Worm (Caenorhabditis elegans) whole organism, young adult: ENCODE data around the gene swp-1.
A peak's percentile ranks its signal among the peaks of the same experiment; 100 is the strongest.

Experiments
- B0019.2 ChIP-seq: fragments of 200-800 bp; sonication (Bioruptor generic); conservative IDR thresholded peaks from 2 replicates; pipeline ENCODE4 v1.3.6; 2022; ENCODE audit warnings: missing genetic modification reagents, missing genetic modification characterization, missing compliant biosample characterization
- B0035.1 ChIP-seq: sonication (generic microtip); optimal IDR thresholded peaks from 2 replicates; lab custom pipeline; 2016; ENCODE audit warnings: missing genetic modification characterization, mild to moderate bottlenecking, missing compliant biosample characterization, missing genotype, missing genetic modification reagents
- B0336.3 ChIP-seq: fragments of 200-800 bp; sonication (Bioruptor generic); IDR thresholded peaks from 2 replicates; pipeline ENCODE4 v1.3.6; 2022; ENCODE audit warnings: missing genetic modification characterization, missing compliant biosample characterization
- C06A6.2 ChIP-seq: fragments of 200-800 bp; sonication (Bioruptor generic); conservative IDR thresholded peaks from 2 replicates; pipeline ENCODE4 v1.3.6; 2022; ENCODE audit warnings: missing genetic modification characterization, missing compliant biosample characterization
- D2030.7 ChIP-seq: fragments of 200-800 bp; sonication (Bioruptor generic); IDR thresholded peaks from 2 replicates; pipeline ENCODE4 v1.3.6; 2022; ENCODE audit warnings: missing genetic modification reagents, missing genetic modification characterization, missing compliant biosample characterization
- F23B12.7 ChIP-seq: sonication (generic microtip); optimal IDR thresholded peaks from 2 replicates; lab custom pipeline; 2017; ENCODE audit warnings: missing genetic modification characterization, mild to moderate bottlenecking, missing compliant biosample characterization, antibody characterized with exemption, moderate library complexity; ENCODE audit not compliant: insufficient read depth
- F33H1.4 ChIP-seq: fragments of 200-800 bp; sonication (Bioruptor generic); IDR thresholded peaks from 2 replicates; pipeline ENCODE4 v1.3.6; 2022; ENCODE audit warnings: missing genetic modification reagents, missing genetic modification characterization, missing compliant biosample characterization
- F37B4.10 ChIP-seq: fragments of 200-800 bp; sonication (Bioruptor generic); IDR thresholded peaks from 2 replicates; pipeline ENCODE4 v1.3.6; 2022; ENCODE audit warnings: missing genetic modification characterization, missing compliant biosample characterization
- F52B5.7 ChIP-seq: sonication (generic microtip); optimal IDR thresholded peaks from 2 replicates; lab custom pipeline; 2016; ENCODE audit warnings: mild to moderate bottlenecking, missing genetic modification characterization, missing compliant biosample characterization
- K12H6.12 ChIP-seq: fragments of 200-800 bp; sonication (Bioruptor generic); optimal IDR thresholded peaks from 2 replicates; lab custom pipeline; 2018; ENCODE audit warnings: mild to moderate bottlenecking, missing genetic modification characterization, missing compliant biosample characterization
- T07F8.4 ChIP-seq: sonication (generic microtip); optimal IDR thresholded peaks from 2 replicates; lab custom pipeline; 2016; ENCODE audit warnings: mild to moderate bottlenecking, missing genetic modification characterization, moderate library complexity, missing compliant biosample characterization
- Y53G8AR.9 ChIP-seq: fragments of 200-800 bp; sonication (Bioruptor generic); conservative IDR thresholded peaks from 2 replicates; pipeline ENCODE4 v1.3.6; 2022; ENCODE audit warnings: missing genetic modification reagents, missing genetic modification characterization, missing compliant biosample characterization
- Y56A3A.18 ChIP-seq: fragments of 200-800 bp; sonication (Bioruptor generic); IDR thresholded peaks from 2 replicates; pipeline ENCODE4 v1.3.6; 2022; ENCODE audit warnings: missing genetic modification reagents, missing genetic modification characterization, missing compliant biosample characterization
- Y95B8A.8 ChIP-seq: fragments of 200-800 bp; sonication (Bioruptor generic); IDR thresholded peaks from 2 replicates; pipeline ENCODE4 v1.3.6; 2022; ENCODE audit warnings: missing genetic modification reagents, missing genetic modification characterization, missing compliant biosample characterization
- ZK185.1 ChIP-seq: sonication (generic microtip); optimal IDR thresholded peaks from 2 replicates; lab custom pipeline; 2016; ENCODE audit warnings: mild to moderate bottlenecking, missing genetic modification characterization, missing compliant biosample characterization; ENCODE audit not compliant: poor library complexity, severe bottlenecking
- ceh-40 ChIP-seq: fragments of 200-800 bp; sonication (Bioruptor generic); IDR thresholded peaks from 2 replicates; pipeline ENCODE4 v1.3.6; 2022; ENCODE audit warnings: missing genetic modification characterization, missing compliant biosample characterization
- ceh-58 ChIP-seq: fragments of 200-800 bp; sonication (Bioruptor generic); IDR thresholded peaks from 2 replicates; pipeline ENCODE4 v1.3.6; 2022; ENCODE audit warnings: missing genetic modification characterization, missing compliant biosample characterization
- ceh-91 ChIP-seq: fragments of 200-800 bp; sonication (Bioruptor generic); IDR thresholded peaks from 2 replicates; pipeline ENCODE4 v1.3.6; 2022; ENCODE audit warnings: missing genetic modification reagents, missing genetic modification characterization, missing compliant biosample characterization
- chd-7 ChIP-seq: sonication (generic microtip); optimal IDR thresholded peaks from 2 replicates; lab custom pipeline; 2016; ENCODE audit warnings: mild to moderate bottlenecking, missing genetic modification characterization, moderate library complexity, missing compliant biosample characterization
- dpl-1 ChIP-seq: fragments of 150-350 bp; optimal IDR thresholded peaks from 2 replicates; lab custom pipeline; 2014; ENCODE audit warnings: missing biosample characterization, missing genetic modification reagents, missing genetic modification characterization
- egl-44 ChIP-seq: fragments of 200-800 bp; sonication (Bioruptor generic); IDR thresholded peaks from 2 replicates; pipeline ENCODE4 v1.3.6; 2022; ENCODE audit warnings: missing genetic modification reagents, missing genetic modification characterization, missing compliant biosample characterization
- hlh-26 ChIP-seq: fragments of 200-800 bp; sonication (Bioruptor generic); conservative IDR thresholded peaks from 2 replicates; pipeline ENCODE4 v1.3.6; 2022; ENCODE audit warnings: missing genetic modification reagents, missing genetic modification characterization, missing compliant biosample characterization
- hmg-1.2 ChIP-seq: fragments of 200-800 bp; sonication (Bioruptor generic); IDR thresholded peaks from 2 replicates; pipeline ENCODE4 v1.3.6; 2022; ENCODE audit warnings: missing genetic modification reagents, missing genetic modification characterization, missing compliant biosample characterization
- hsf-1 ChIP-seq: fragments of 200-800 bp; sonication (Bioruptor generic); IDR thresholded peaks from 2 replicates; pipeline ENCODE4 v1.3.6; 2022; ENCODE audit warnings: missing genetic modification reagents, missing genetic modification characterization, missing compliant biosample characterization
- let-607 ChIP-seq, 2 experiments: fragments of 200-800 bp in 1 of 2; sonication (Bioruptor generic) in 1 of 2; sonication (generic microtip) in 1 of 2; optimal IDR thresholded peaks; 2 replicates each; lab custom pipeline; 2016 to 2018; ENCODE audit warnings: mild to moderate bottlenecking in 2 of 2, missing compliant biosample characterization in 2 of 2, missing genetic modification characterization in 2 of 2, moderate library complexity in 2 of 2, missing genotype in 1 of 2
- lin-26 ChIP-seq: fragments of 200-800 bp; sonication (Bioruptor generic); IDR thresholded peaks from 2 replicates; pipeline ENCODE4 v1.3.6; 2022; ENCODE audit warnings: missing genetic modification reagents, missing genetic modification characterization, missing compliant biosample characterization
- lir-1 ChIP-seq: fragments of 200-800 bp; sonication (Bioruptor generic); conservative IDR thresholded peaks from 2 replicates; pipeline ENCODE4 v1.3.6; 2022; ENCODE audit warnings: missing genetic modification reagents, missing genetic modification characterization, missing compliant biosample characterization
- lsl-1 ChIP-seq: fragments of 200-800 bp; sonication (Bioruptor generic); optimal IDR thresholded peaks from 2 replicates; lab custom pipeline; 2018; ENCODE audit warnings: mild to moderate bottlenecking, missing genetic modification characterization, moderate library complexity, missing compliant biosample characterization
- lsy-27 ChIP-seq: sonication (generic microtip); optimal IDR thresholded peaks from 2 replicates; lab custom pipeline; 2017; ENCODE audit warnings: missing genetic modification characterization, mild to moderate bottlenecking, missing compliant biosample characterization, antibody characterized with exemption, missing genotype, borderline replicate concordance; ENCODE audit not compliant: insufficient read depth
- madf-6 ChIP-seq: fragments of 200-800 bp; sonication (Bioruptor generic); IDR thresholded peaks from 2 replicates; pipeline ENCODE4 v1.3.6; 2022; ENCODE audit warnings: missing genetic modification reagents, missing genetic modification characterization, missing compliant biosample characterization
- madf-8 ChIP-seq: fragments of 200-800 bp; sonication (Bioruptor generic); conservative IDR thresholded peaks from 2 replicates; pipeline ENCODE4 v1.3.6; 2022; ENCODE audit warnings: missing genetic modification reagents, missing genetic modification characterization, missing compliant biosample characterization
- mcd-1 ChIP-seq: fragments of 200-800 bp; sonication (Bioruptor generic); IDR thresholded peaks from 2 replicates; pipeline ENCODE4 v1.3.6; 2022; ENCODE audit warnings: missing genetic modification reagents, missing genetic modification characterization, missing compliant biosample characterization
- nfya-2 ChIP-seq: fragments of 200-800 bp; sonication (Bioruptor generic); IDR thresholded peaks from 2 replicates; pipeline ENCODE4 v1.3.6; 2022; ENCODE audit warnings: missing genetic modification reagents, missing genetic modification characterization, missing compliant biosample characterization
- pbrm-1 ChIP-seq: fragments of 200-800 bp; sonication (Bioruptor generic); IDR thresholded peaks from 2 replicates; pipeline ENCODE4 v1.3.6; 2022; ENCODE audit warnings: missing genetic modification reagents, missing genetic modification characterization, missing compliant biosample characterization
- rcor-1 ChIP-seq: fragments of 200-800 bp; sonication (Bioruptor generic); IDR thresholded peaks from 2 replicates; pipeline ENCODE4 v1.3.6; 2022; ENCODE audit warnings: missing genetic modification reagents, missing genetic modification characterization, missing compliant biosample characterization
- repo-1 ChIP-seq: sonication (generic microtip); optimal IDR thresholded peaks from 2 replicates; lab custom pipeline; 2017; ENCODE audit warnings: mild to moderate bottlenecking, missing genetic modification characterization, missing compliant biosample characterization
- sea-2 ChIP-seq: fragments of 200-800 bp; sonication (Bioruptor generic); IDR thresholded peaks from 2 replicates; pipeline ENCODE4 v1.3.6; 2022; ENCODE audit warnings: missing genetic modification characterization, missing compliant biosample characterization
- snpc-1.3 ChIP-seq: sonication (generic microtip); optimal IDR thresholded peaks from 2 replicates; lab custom pipeline; 2017; ENCODE audit warnings: missing genetic modification characterization, mild to moderate bottlenecking, missing compliant biosample characterization, antibody characterized with exemption, moderate library complexity, missing genotype, missing genetic modification reagents; ENCODE audit not compliant: insufficient read depth
- snpc-4 ChIP-seq, 5 experiments: fragments of 150-350 bp in 1 of 5; sonication (generic microtip) in 4 of 5; optimal IDR thresholded peaks; 2 replicates each; lab custom pipeline; 2014 to 2018; ENCODE audit warnings: missing genetic modification characterization in 5 of 5, missing biosample characterization in 3 of 5, antibody characterized with exemption in 2 of 5, mild to moderate bottlenecking in 2 of 5, missing compliant biosample characterization in 2 of 5, missing genotype in 2 of 5, moderate library complexity in 2 of 5, missing genetic modification reagents in 1 of 5
- tbp1 ChIP-seq: fragments of 200-800 bp; sonication (Bioruptor generic); optimal IDR thresholded peaks from 2 replicates; lab custom pipeline; 2018; ENCODE audit warnings: mild to moderate bottlenecking, missing genetic modification characterization, missing compliant biosample characterization
- tbx-9 ChIP-seq: sonication (generic microtip); optimal IDR thresholded peaks from 2 replicates; lab custom pipeline; 2016; ENCODE audit warnings: borderline replicate concordance, missing genetic modification characterization, inconsistent platforms, missing compliant biosample characterization
- tlf-1 ChIP-seq: fragments of 200-800 bp; sonication (Bioruptor generic); optimal IDR thresholded peaks from 2 replicates; lab custom pipeline; 2018; ENCODE audit warnings: mild to moderate bottlenecking, missing genetic modification characterization, missing compliant biosample characterization
- xnd-1 ChIP-seq: sonication (generic microtip); optimal IDR thresholded peaks from 2 replicates; lab custom pipeline; 2016; ENCODE audit warnings: missing genotype, missing genetic modification reagents, missing genetic modification characterization, missing compliant biosample characterization
- ztf-28 ChIP-seq: fragments of 200-800 bp; sonication (Bioruptor generic); IDR thresholded peaks from 2 replicates; pipeline ENCODE4 v1.3.6; 2022; ENCODE audit warnings: missing genetic modification reagents, missing genetic modification characterization, missing compliant biosample characterization
- ztf-3 ChIP-seq: fragments of 200-800 bp; sonication (Bioruptor generic); optimal IDR thresholded peaks from 2 replicates; lab custom pipeline; 2018; ENCODE audit warnings: mild to moderate bottlenecking, missing genetic modification characterization, missing compliant biosample characterization

Gene swp-1

ce11 chrIII:5706077-5706627, 827 bp upstream of the swp-1 start, which contains the start of gene rpl-23 (continued):
- TF ChIP-seq ceh-40 (GFP tag; lab: Robert Waterston, UW), result no peak
- TF ChIP-seq dpl-1 (GFP tag; lab: Kevin White, UChicago), result peak; percentile 68
- TF ChIP-seq C06A6.2 (GFP tag; lab: Robert Waterston, UW), result 0 out of 2 replicates have a peak, but pooled peaks have one; percentile 19
- peak; percentile 98 for TF ChIP-seq F33H1.4 (GFP tag; lab: Robert Waterston, UW)
- TF ChIP-seq madf-6 (GFP tag; lab: Robert Waterston, UW), result peak; percentile 80
- TF ChIP-seq rcor-1, result peak; percentile 69
- peak; percentile 41 for TF ChIP-seq madf-8 (GFP tag; lab: Robert Waterston, UW)
- 0 out of 2 replicates have a peak, but pooled peaks have one; percentile 16 for TF ChIP-seq lir-1
- peak; percentile 62 for TF ChIP-seq lsl-1 (GFP tag; lab: Kevin White, UChicago)
- peak; percentile 67 for TF ChIP-seq tlf-1 (GFP tag; lab: Kevin White, UChicago)
- peak; percentile 81 for TF ChIP-seq ZK185.1 (tag; lab: Kevin White, UChicago)
- TF ChIP-seq tbp1 (GFP tag; lab: Kevin White, UChicago), result peak; percentile 61
- no peak for TF ChIP-seq T07F8.4 (tag; lab: Kevin White, UChicago)
- TF ChIP-seq nfya-2 (GFP tag; lab: Robert Waterston, UW), result no peak
- TF ChIP-seq F37B4.10 (GFP tag; lab: Robert Waterston, UW), result no peak
- peak; percentile 48; the same call in 1 of the 2 replicates for TF ChIP-seq B0019.2
- TF ChIP-seq ceh-58 (GFP tag; lab: Robert Waterston, UW), result no peak
- TF ChIP-seq F52B5.7, result no peak
- peak; percentile 67 for TF ChIP-seq pbrm-1 (GFP tag; lab: Robert Waterston, UW)
- peak; percentile 92 for TF ChIP-seq F23B12.7 (tag; lab: Kevin White, UChicago)
- peak; percentile 85 for TF ChIP-seq Y53G8AR.9 (GFP tag; lab: Robert Waterston, UW)
- no peak for TF ChIP-seq Y56A3A.18
- no peak for TF ChIP-seq hlh-26
- TF ChIP-seq tbx-9 (tag; lab: Kevin White, UChicago), result no peak
- peak in 1 of 2 experiments; percentile 1 for TF ChIP-seq let-607 (tag; optimal IDR thresholded peaks at IDR 0.05; lab: Kevin White, UChicago)
- TF ChIP-seq snpc-1.3 (tag; lab: Kevin White, UChicago), result peak; percentile 78
- no peak for TF ChIP-seq chd-7 (tag; lab: Kevin White, UChicago)
- TF ChIP-seq mcd-1 (GFP tag; lab: Robert Waterston, UW), result peak; percentile 73
- peak; percentile 74; the same call in 1 of the 2 replicates for TF ChIP-seq Y95B8A.8 (GFP tag; lab: Robert Waterston, UW)
- peak; percentile 59 for TF ChIP-seq K12H6.12 (tag; lab: Kevin White, UChicago)
- no peak for TF ChIP-seq egl-44 (GFP tag; lab: Robert Waterston, UW)

DNA sequence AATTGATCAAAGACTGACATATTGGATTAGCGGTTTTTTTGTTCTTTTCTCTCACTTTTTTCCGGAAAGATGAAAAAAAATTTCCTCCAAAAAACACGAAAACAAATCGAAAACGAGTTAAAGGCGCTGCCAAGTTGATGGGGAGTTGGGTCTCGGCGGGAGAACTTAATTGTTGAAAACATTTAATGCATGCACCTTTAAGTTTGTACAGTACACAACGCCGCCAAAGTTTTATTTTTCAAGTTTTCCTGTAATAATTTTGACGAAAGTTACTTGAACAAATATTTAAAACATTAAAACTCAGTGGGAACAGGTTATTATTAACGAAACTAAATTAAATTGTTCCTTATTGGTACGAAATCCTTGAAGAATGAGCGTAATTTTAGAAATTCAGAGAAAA, 3.8 kb downstream of the swp-1 start:
- peak; percentile 41; the same call in 1 of the 2 replicates for TF ChIP-seq D2030.7
- TF ChIP-seq lsy-27 (tag; lab: Kevin White, UChicago), result no peak
- TF ChIP-seq repo-1 (tag; lab: Kevin White, UChicago), result no peak
- TF ChIP-seq snpc-4 (GFP tag; optimal IDR thresholded peaks at IDR 0.05; lab: Kevin White, UChicago), result no peak
- no peak for TF ChIP-seq snpc-4 (tag; optimal IDR thresholded peaks at IDR 0.05; lab: Kevin White, UChicago)
- TF ChIP-seq ztf-28 (GFP tag; lab: Robert Waterston, UW), result no peak
- no peak for TF ChIP-seq B0336.3
- TF ChIP-seq ceh-58 (GFP tag; lab: Robert Waterston, UW), result no peak
- TF ChIP-seq chd-7 (tag; lab: Kevin White, UChicago), result no peak
- TF ChIP-seq hmg-1.2 (GFP tag; lab: Robert Waterston, UW), result no peak
- peak; percentile 80 for TF ChIP-seq lsl-1 (GFP tag; lab: Kevin White, UChicago)
- TF ChIP-seq ztf-3, result no peak
- no peak for TF ChIP-seq hlh-26
- TF ChIP-seq B0035.1, result no peak
- no peak for TF ChIP-seq sea-2 (GFP tag; lab: Robert Waterston, UW)
- peak; percentile 21 for TF ChIP-seq xnd-1 (tag; lab: Kevin White, UChicago)
- TF ChIP-seq madf-6 (GFP tag; lab: Robert Waterston, UW), result peak; percentile 78
- no peak for TF ChIP-seq lin-26 (GFP tag; lab: Robert Waterston, UW)
- no peak for TF ChIP-seq hsf-1 (GFP tag; lab: Robert Waterston, UW)
- peak; percentile 41; the same call in 1 of the 2 replicates for TF ChIP-seq ceh-91 (GFP tag; lab: Robert Waterston, UW)
